Fruit fly (Drosophila melanogaster) whole organism, embryonic: ENCODE data around the gene Gr98c.

Source experiments
- CG10147 ChIP-seq: fragments of 200-800 bp; sonication (Bioruptor generic); optimal IDR thresholded peaks from 2 replicates; lab custom pipeline; 2019; ENCODE audit warnings: missing biosample characterization, mild to moderate bottlenecking, missing genetic modification characterization, moderate library complexity
- CG1024 ChIP-seq: fragments of 200-800 bp; sonication (Bioruptor generic); IDR thresholded peaks from 2 replicates; pipeline ENCODE4 v1.3.6; 2022; ENCODE audit warnings: missing biosample characterization, missing genetic modification characterization
- CG11093 ChIP-seq: fragments of 200-800 bp; sonication (Bioruptor generic); IDR thresholded peaks from 3 replicates; pipeline ENCODE4 v1.3.6; 2022; ENCODE audit warnings: missing biosample characterization, missing genetic modification characterization
- CG11504 ChIP-seq: fragments of 200-800 bp; sonication (Bioruptor generic); optimal IDR thresholded peaks from 3 replicates; lab custom pipeline; 2019; ENCODE audit warnings: missing biosample characterization, mild to moderate bottlenecking, missing genetic modification characterization, moderate library complexity
- CG12104 ChIP-seq: fragments of 200-800 bp; sonication (Bioruptor generic); optimal IDR thresholded peaks from 3 replicates; lab custom pipeline; 2016; ENCODE audit warnings: missing biosample characterization, missing genetic modification characterization
- CG12155 ChIP-seq: fragments of 200-800 bp; sonication (Bioruptor generic); optimal IDR thresholded peaks from 3 replicates; lab custom pipeline; 2016; ENCODE audit warnings: missing biosample characterization, missing genetic modification characterization
- CG1233 ChIP-seq: fragments of 200-800 bp; sonication (Bioruptor generic); optimal IDR thresholded peaks from 4 replicates; lab custom pipeline; 2018; ENCODE audit warnings: missing biosample characterization, mild to moderate bottlenecking, missing genetic modification characterization
- CG1603 ChIP-seq: fragments of 200-800 bp; sonication (Bioruptor generic); optimal IDR thresholded peaks from 2 replicates; lab custom pipeline; 2019; ENCODE audit warnings: missing biosample characterization, mild to moderate bottlenecking, missing genetic modification characterization, moderate library complexity
- CG17186 ChIP-seq: fragments of 200-800 bp; sonication (Bioruptor generic); optimal IDR thresholded peaks from 3 replicates; lab custom pipeline; 2017; ENCODE audit warnings: missing biosample characterization, missing genetic modification reagents, missing genetic modification characterization
- CG17385 ChIP-seq: fragments of 200-800 bp; sonication (Bioruptor generic); optimal IDR thresholded peaks from 3 replicates; lab custom pipeline; 2018; ENCODE audit warnings: missing biosample characterization, mild to moderate bottlenecking, missing genetic modification characterization
- CG1792 ChIP-seq: fragments of 200-800 bp; sonication (Bioruptor generic); optimal IDR thresholded peaks from 2 replicates; lab custom pipeline; 2016; ENCODE audit warnings: missing biosample characterization, missing genetic modification characterization
- CG2116 ChIP-seq: fragments of 200-800 bp; sonication (Bioruptor generic); optimal IDR thresholded peaks from 3 replicates; lab custom pipeline; 2018; ENCODE audit warnings: missing biosample characterization, mild to moderate bottlenecking, missing genetic modification characterization
- CG31388 ChIP-seq: fragments of 200-800 bp; sonication (Bioruptor generic); optimal IDR thresholded peaks from 2 replicates; lab custom pipeline; 2016; ENCODE audit warnings: missing biosample characterization, missing genetic modification characterization
- CG3726 ChIP-seq: fragments of 200-800 bp; sonication (Bioruptor generic); IDR thresholded peaks from 3 replicates; pipeline ENCODE4, ENCODE4 v1.3.6; 2022; ENCODE audit warnings: missing biosample characterization, missing genetic modification characterization
- CG5180 ChIP-seq: fragments of 200-800 bp; sonication (Bioruptor generic); optimal IDR thresholded peaks from 3 replicates; lab custom pipeline; 2017; ENCODE audit warnings: missing biosample characterization, missing genetic modification characterization, mild to moderate bottlenecking, moderate library complexity, missing genetic modification reagents
- CG7357 ChIP-seq: fragments of 200-800 bp; sonication (Bioruptor generic); IDR thresholded peaks from 3 replicates; pipeline ENCODE4 v1.3.6; 2022; ENCODE audit warnings: missing biosample characterization, missing genetic modification characterization
- CG8765 ChIP-seq: fragments of 200-800 bp; sonication (Bioruptor generic); IDR thresholded peaks from 2 replicates; pipeline ENCODE4 v1.3.6; 2022; ENCODE audit warnings: missing biosample characterization, missing genetic modification characterization
- CG9609 ChIP-seq: fragments of 200-800 bp; sonication (Bioruptor generic); optimal IDR thresholded peaks from 3 replicates; lab custom pipeline; 2016; ENCODE audit warnings: missing biosample characterization, missing genetic modification characterization
- CG9797 ChIP-seq: fragments of 200-800 bp; sonication (Bioruptor generic); optimal IDR thresholded peaks from 3 replicates; lab custom pipeline; 2018; ENCODE audit warnings: missing biosample characterization, mild to moderate bottlenecking, missing genetic modification characterization
- Gsc ChIP-seq: fragments of 200-800 bp; sonication (Bioruptor generic); IDR thresholded peaks from 2 replicates; pipeline ENCODE4 v1.3.6; 2022; ENCODE audit warnings: missing biosample characterization, missing genetic modification characterization
- HLHmδ ChIP-seq: fragments of 200-800 bp; sonication (Bioruptor generic); optimal IDR thresholded peaks from 2 replicates; lab custom pipeline; 2018; ENCODE audit warnings: missing biosample characterization, mild to moderate bottlenecking, missing genetic modification characterization, moderate library complexity
- Hmr ChIP-seq: fragments of 200-800 bp; sonication (Bioruptor generic); optimal IDR thresholded peaks from 3 replicates; lab custom pipeline; 2017; ENCODE audit warnings: mild to moderate bottlenecking, missing biosample characterization, missing genetic modification reagents, missing genetic modification characterization
- Hr51 ChIP-seq, 2 experiments: fragments of 200-800 bp; sonication (Bioruptor generic); optimal IDR thresholded peaks; 2 replicates in 1 of 2; 3 replicates in 1 of 2; lab custom pipeline; 2016 to 2018; ENCODE audit warnings: missing biosample characterization in 2 of 2, missing genetic modification characterization in 2 of 2, mild to moderate bottlenecking in 1 of 2, moderate library complexity in 1 of 2
- MBD-R2 ChIP-seq: fragments of 200-800 bp; sonication (Bioruptor generic); IDR thresholded peaks from 2 replicates; pipeline ENCODE4 v1.3.6; 2022; ENCODE audit warnings: missing biosample characterization, missing genetic modification characterization
- Neu2 ChIP-seq: fragments of 200-800 bp; sonication (Bioruptor generic); optimal IDR thresholded peaks from 3 replicates; lab custom pipeline; 2016; ENCODE audit warnings: missing biosample characterization, missing genetic modification characterization, borderline replicate concordance
- NfI ChIP-seq: fragments of 200-800 bp; sonication (Bioruptor generic); optimal IDR thresholded peaks from 3 replicates; lab custom pipeline; 2018; ENCODE audit warnings: missing biosample characterization, mild to moderate bottlenecking, missing genetic modification characterization, moderate library complexity
- PHDP ChIP-seq: fragments of 200-800 bp; sonication (Bioruptor generic); optimal IDR thresholded peaks from 3 replicates; lab custom pipeline; 2018; ENCODE audit warnings: missing biosample characterization, mild to moderate bottlenecking, missing genetic modification characterization, moderate library complexity
- Side ChIP-seq: fragments of 200-800 bp; sonication (Bioruptor generic); optimal IDR thresholded peaks from 2 replicates; lab custom pipeline; 2016; ENCODE audit warnings: missing biosample characterization, missing genetic modification characterization
- Xbp1 ChIP-seq: fragments of 200-800 bp; sonication (Bioruptor generic); optimal IDR thresholded peaks from 3 replicates; lab custom pipeline; 2016; ENCODE audit warnings: missing biosample characterization, mild to moderate bottlenecking, missing genetic modification characterization
- YL-1 ChIP-seq: fragments of 200-800 bp; sonication (Bioruptor generic); optimal IDR thresholded peaks from 3 replicates; lab custom pipeline; 2017; ENCODE audit warnings: missing biosample characterization, mild to moderate bottlenecking, missing genetic modification characterization
- az2 ChIP-seq: fragments of 200-800 bp; sonication (Bioruptor generic); optimal IDR thresholded peaks from 3 replicates; lab custom pipeline; 2016; ENCODE audit warnings: missing biosample characterization, missing genetic modification characterization
- bowl ChIP-seq: fragments of 200-800 bp; sonication (Bioruptor generic); IDR thresholded peaks from 2 replicates; pipeline ENCODE4 v1.3.6; 2022; ENCODE audit warnings: missing biosample characterization, missing genetic modification characterization
- cwo ChIP-seq: fragments of 200-800 bp; sonication (Bioruptor generic); optimal IDR thresholded peaks from 3 replicates; lab custom pipeline; 2017; ENCODE audit warnings: missing biosample characterization, missing genetic modification characterization, mild to moderate bottlenecking, moderate library complexity, missing genetic modification reagents
- ems ChIP-seq: fragments of 200-800 bp; sonication (Bioruptor generic); optimal IDR thresholded peaks from 3 replicates; lab custom pipeline; 2016; ENCODE audit warnings: missing biosample characterization, missing genetic modification characterization
- fd64A ChIP-seq: fragments of 200-800 bp; sonication (Bioruptor generic); optimal IDR thresholded peaks from 3 replicates; lab custom pipeline; 2018; ENCODE audit warnings: missing biosample characterization, mild to moderate bottlenecking, missing genetic modification characterization
- fd96Cb ChIP-seq: fragments of 200-800 bp; sonication (Bioruptor generic); optimal IDR thresholded peaks from 2 replicates; lab custom pipeline; 2018; ENCODE audit warnings: missing biosample characterization, mild to moderate bottlenecking, missing genetic modification characterization, moderate library complexity
- gcm2 ChIP-seq: fragments of 200-800 bp; sonication (Bioruptor generic); optimal IDR thresholded peaks from 2 replicates; lab custom pipeline; 2016; ENCODE audit warnings: missing biosample characterization, missing genetic modification characterization
- grn ChIP-seq: fragments of 200-800 bp; sonication (Bioruptor generic); optimal IDR thresholded peaks from 3 replicates; lab custom pipeline; 2017; ENCODE audit warnings: missing biosample characterization, missing genetic modification characterization
- insv ChIP-seq, 2 experiments: fragments of 200-800 bp; sonication (Bioruptor generic); optimal IDR thresholded peaks; 3 replicates each; lab custom pipeline; 2016 to 2018; ENCODE audit warnings: missing biosample characterization in 2 of 2, missing genetic modification characterization in 2 of 2
- jigr1 ChIP-seq: fragments of 200-800 bp; sonication (Bioruptor generic); IDR thresholded peaks from 3 replicates; pipeline ENCODE4 v1.3.6; 2022; ENCODE audit warnings: missing biosample characterization, missing genetic modification characterization
- kah ChIP-seq: fragments of 200-800 bp; sonication (Bioruptor generic); optimal IDR thresholded peaks from 2 replicates; lab custom pipeline; 2018; ENCODE audit warnings: missing biosample characterization, mild to moderate bottlenecking, missing genetic modification characterization
- luna ChIP-seq: fragments of 200-800 bp; sonication (Bioruptor generic); optimal IDR thresholded peaks from 2 replicates; lab custom pipeline; 2016; ENCODE audit warnings: missing biosample characterization, missing genetic modification characterization
- nmo ChIP-seq: fragments of 200-800 bp; sonication (Bioruptor generic); optimal IDR thresholded peaks from 2 replicates; lab custom pipeline; 2018; ENCODE audit warnings: missing biosample characterization, mild to moderate bottlenecking, missing genetic modification characterization, moderate library complexity
- oc ChIP-seq: fragments of 200-800 bp; sonication (Bioruptor generic); optimal IDR thresholded peaks from 2 replicates; lab custom pipeline; 2018; ENCODE audit warnings: missing biosample characterization, mild to moderate bottlenecking, missing genetic modification characterization, moderate library complexity
- seq ChIP-seq: fragments of 200-800 bp; sonication (Bioruptor generic); IDR thresholded peaks from 2 replicates; pipeline ENCODE4 v1.3.6; 2022; ENCODE audit warnings: missing biosample characterization, missing genetic modification characterization
- tx ChIP-seq: fragments of 200-800 bp; sonication (Bioruptor generic); optimal IDR thresholded peaks from 2 replicates; lab custom pipeline; 2016; ENCODE audit warnings: missing biosample characterization, missing genetic modification characterization
- unc-4 ChIP-seq: fragments of 200-800 bp; sonication (Bioruptor generic); IDR thresholded peaks from 2 replicates; pipeline ENCODE4 v1.3.6; 2022; ENCODE audit warnings: missing biosample characterization, missing genetic modification characterization; ENCODE audit not compliant: partially characterized antibody
- wdn ChIP-seq: fragments of 200-800 bp; sonication (Bioruptor generic); IDR thresholded peaks from 2 replicates; pipeline ENCODE4 v1.3.6; 2022; ENCODE audit warnings: missing biosample characterization, missing genetic modification characterization
- wek ChIP-seq: fragments of 200-800 bp; sonication (Bioruptor generic); optimal IDR thresholded peaks from 3 replicates; lab custom pipeline; 2018; ENCODE audit warnings: missing biosample characterization, mild to moderate bottlenecking, missing genetic modification characterization, moderate library complexity

The Gr98c gene

dm6 chr3R:27581263-27581868 lies 37.1 kb downstream of the Gr98c start (continued):
- TF ChIP-seq YL-1 (GFP tag; lab: Kevin White, UChicago) (peak; percentile 15), CG1603 (tag; lab: Kevin White, UChicago) (peak; percentile 75), Gsc (no peak), CG1233 (GFP tag; lab: Kevin White, UChicago) (peak; percentile 2), CG11504 (tag; lab: Kevin White, UChicago) (peak; percentile 60), CG17385 (GFP tag; lab: Kevin White, UChicago) (peak; percentile 67), CG17186 (peak; percentile 64), CG11093 (GFP tag; lab: Robert Waterston, UW) (0 out of 3 replicates have a peak, but pooled peaks have one; percentile 30), az2 (peak; percentile 26), gcm2 (GFP tag; lab: Kevin White, UChicago) (peak; percentile 15), CG7357 (GFP tag; lab: Robert Waterston, UW) (0 out of 3 replicates have a peak, but pooled peaks have one; percentile 32), tx (peak; percentile 10), kah (peak; percentile 62), CG1792 (peak; percentile 23), CG10147 (peak; percentile 12), Side (GFP tag; lab: Kevin White, UChicago) (peak; percentile 46), CG3726 (GFP tag; lab: Robert Waterston, UW) (no peak), oc (peak; percentile 21), jigr1 (GFP tag; lab: Robert Waterston, UW) (no peak), bowl (GFP tag; lab: Robert Waterston, UW) (no peak), unc-4 (GFP tag; lab: Robert Waterston, UW) (no peak), HLHmδ (GFP tag; lab: Kevin White, UChicago) (peak; percentile 9), CG8765 (GFP tag; lab: Robert Waterston, UW) (no peak), seq (GFP tag; lab: Robert Waterston, UW) (no peak), luna (GFP tag; lab: Kevin White, UChicago) (no peak), CG12104 (GFP tag; lab: Kevin White, UChicago) (no peak), CG12155 (GFP tag; lab: Kevin White, UChicago) (peak; percentile 67), NfI (GFP tag; lab: Kevin White, UChicago) (peak; percentile 63), PHDP (tag; lab: Kevin White, UChicago) (peak; percentile 83), CG9609 (peak; percentile 3), Hr51 (GFP tag; optimal IDR thresholded peaks at IDR 0.05; lab: Kevin White, UChicago) (peak; percentile 5 to 75), Neu2 (GFP tag; lab: Kevin White, UChicago) (no peak), cwo (peak; percentile 61), ems (peak; percentile 10), CG31388 (GFP tag; lab: Kevin White, UChicago) (peak; percentile 34), CG2116 (peak; percentile 53), CG1024 (GFP tag; lab: Robert Waterston, UW) (no peak), Xbp1 (GFP tag; lab: Kevin White, UChicago) (peak; percentile 48), CG9797 (GFP tag; lab: Kevin White, UChicago) (peak; percentile 98), insv (GFP tag; optimal IDR thresholded peaks at IDR 0.05; lab: Kevin White, UChicago) (no peak), fd96Cb (tag; lab: Kevin White, UChicago) (peak; percentile 5), fd64A (GFP tag; lab: Kevin White, UChicago) (peak; percentile 64), wdn (GFP tag; lab: Robert Waterston, UW) (no peak), Hmr (GFP tag; lab: Kevin White, UChicago) (peak; percentile 70), grn (GFP tag; lab: Kevin White, UChicago) (peak; percentile 84), MBD-R2 (GFP tag; lab: Robert Waterston, UW) (no peak), wek (peak; percentile 63), nmo (GFP tag; lab: Kevin White, UChicago) (peak; percentile 30), CG5180 (GFP tag; lab: Kevin White, UChicago) (peak; percentile 58)
